Worm (Caenorhabditis elegans): ENCODE results near the gene Y50D4A.6.

Gene Y50D4A.6

DNA sequence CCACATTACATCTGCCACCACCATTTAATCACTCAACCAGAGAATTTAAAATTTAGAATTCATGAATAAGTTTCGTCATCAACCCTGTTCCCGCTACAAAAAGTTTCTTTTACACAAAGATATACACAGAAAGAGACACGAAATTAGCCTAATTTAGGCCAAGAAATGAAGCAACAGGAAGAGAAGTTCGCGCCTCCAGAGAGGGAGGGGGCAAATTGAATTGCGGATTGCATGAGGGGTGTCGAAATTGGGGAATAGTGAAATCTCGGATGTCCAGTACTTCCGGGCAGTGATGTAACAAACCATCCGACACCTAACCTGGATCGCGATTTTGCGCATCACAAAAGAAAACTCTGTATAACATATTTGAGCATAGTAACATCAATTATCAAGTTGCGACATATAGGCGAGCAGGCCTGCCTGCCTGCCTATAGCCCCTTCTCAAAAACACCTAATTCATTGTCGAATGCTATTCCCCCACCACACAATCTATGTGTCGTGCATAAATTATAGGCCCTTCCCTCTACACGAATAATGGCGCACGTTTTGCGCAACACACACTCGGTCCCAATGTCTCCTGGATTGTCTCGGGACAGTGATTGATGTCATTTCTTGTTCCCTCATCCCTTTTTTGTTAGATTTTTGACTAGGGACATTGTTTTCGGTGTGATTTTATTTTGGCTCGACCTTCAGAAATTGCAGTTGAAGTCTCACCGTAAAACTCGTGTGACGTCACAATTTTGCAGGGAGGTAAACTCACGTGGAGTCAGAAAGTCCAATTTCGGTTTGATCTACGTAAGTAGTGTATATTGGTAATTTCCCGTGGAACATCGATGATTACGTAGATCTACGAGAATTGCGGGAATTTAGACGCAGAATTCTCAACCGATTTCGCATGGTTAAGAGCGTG lies 28.9 kb upstream of the Y50D4A.6 start:
- no peak for TF ChIP-seq klf-2 (GFP tag; conservative IDR thresholded peaks at IDR 0.05)
- no peak for TF ChIP-seq T22C8.4 (GFP tag; IDR thresholded peaks at IDR 0.05)
- no peak for TF ChIP-seq tab-1 (GFP tag; IDR thresholded peaks at IDR 0.05)
- no peak for TF ChIP-seq ref-1 (GFP tag; conservative IDR thresholded peaks at IDR 0.05)
- TF ChIP-seq ztf-23 (GFP tag; IDR thresholded peaks at IDR 0.05), result no peak
- TF ChIP-seq flt-1 (GFP tag; IDR thresholded peaks at IDR 0.05), result no peak
- TF ChIP-seq cog-1 (tag; optimal IDR thresholded peaks at IDR 0.05), result no peak
- TF ChIP-seq ztf-29 (GFP tag; IDR thresholded peaks at IDR 0.05), result no peak
- TF ChIP-seq med-1 (GFP tag; optimal IDR thresholded peaks at IDR 0.05; ENCODE audit: insufficient read depth), result no peak

DNA sequence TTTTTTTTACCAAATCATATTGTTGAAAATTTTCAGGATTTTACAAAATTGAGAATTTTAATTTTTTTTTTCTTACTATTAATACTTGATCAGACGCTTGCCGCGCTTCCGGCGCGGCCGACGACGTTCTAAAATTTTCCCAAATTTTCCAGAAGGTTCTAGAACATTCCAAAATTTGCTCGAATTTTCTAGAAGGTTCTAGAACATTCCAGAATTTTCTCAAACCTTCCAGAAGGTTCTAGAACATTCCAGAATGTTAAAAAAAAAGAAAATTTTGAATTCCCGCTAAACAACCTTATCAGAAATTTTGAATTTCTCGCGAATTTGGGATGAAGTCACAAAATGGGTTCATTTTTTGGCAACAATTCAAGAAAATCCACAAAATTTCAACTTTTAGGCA lies 27.2 kb upstream of the Y50D4A.6 start:
- TF ChIP-seq cog-1 (tag; optimal IDR thresholded peaks at IDR 0.05), result no peak

DNA sequence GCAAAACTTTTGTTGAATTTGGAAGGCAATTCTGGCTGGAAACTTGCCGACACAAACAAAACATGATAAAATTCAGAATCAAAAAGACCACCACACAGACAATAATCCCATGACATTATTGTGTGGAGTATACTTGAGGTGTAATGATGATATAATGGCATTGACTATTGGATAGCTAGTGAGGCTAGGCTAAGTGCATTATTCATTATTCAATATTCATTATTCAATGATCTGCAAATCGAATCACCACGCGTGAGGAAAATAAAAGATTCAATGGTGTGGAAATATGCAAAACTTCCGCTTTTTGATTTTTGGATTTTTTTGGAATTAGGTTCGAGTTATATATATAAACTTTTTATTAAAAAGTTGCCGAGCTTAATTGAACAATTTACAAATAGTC lies 24.5 kb upstream of the Y50D4A.6 start:
- TF ChIP-seq flt-1 (GFP tag; IDR thresholded peaks at IDR 0.05) (no peak), tab-1 (GFP tag; IDR thresholded peaks at IDR 0.05) (no peak), med-1 (GFP tag; optimal IDR thresholded peaks at IDR 0.05; ENCODE audit: insufficient read depth) (no peak), ztf-29 (GFP tag; IDR thresholded peaks at IDR 0.05) (no peak), cog-1 (tag; optimal IDR thresholded peaks at IDR 0.05) (no peak), ztf-23 (GFP tag; IDR thresholded peaks at IDR 0.05) (0 out of 2 replicates have a peak, but pooled peaks have one; percentile 13), ref-1 (GFP tag; conservative IDR thresholded peaks at IDR 0.05) (no peak), klf-2 (GFP tag; conservative IDR thresholded peaks at IDR 0.05) (no peak), T22C8.4 (GFP tag; IDR thresholded peaks at IDR 0.05) (no peak)

DNA sequence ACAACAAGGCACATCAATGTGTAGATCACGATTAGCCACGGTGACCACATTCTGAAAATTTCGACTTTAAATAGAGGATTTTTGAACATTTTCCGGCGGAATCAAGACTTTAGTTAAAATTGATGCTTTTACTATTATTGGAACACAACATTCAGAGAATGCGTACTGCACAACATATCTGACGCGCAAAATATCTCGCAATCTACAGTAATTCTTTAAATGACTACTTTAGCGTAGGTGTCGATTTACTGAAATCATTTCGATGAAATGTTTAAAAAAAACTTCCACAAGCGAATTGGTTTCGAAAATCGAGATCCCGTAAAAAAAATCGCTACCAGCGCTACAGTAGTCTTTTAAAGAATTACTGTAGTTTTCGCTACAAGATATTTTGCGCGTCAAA lies 21.4 kb upstream of the Y50D4A.6 start, which contains the start of gene Y50D4A.10:
TSS of gene Y50D4A.10 (minus strand) at position 57 of the 400 bp plus-strand sequence.
- TF ChIP-seq med-1 (GFP tag; optimal IDR thresholded peaks at IDR 0.05; ENCODE audit: insufficient read depth) (no peak), klf-2 (GFP tag; conservative IDR thresholded peaks at IDR 0.05) (no peak), flt-1 (GFP tag; IDR thresholded peaks at IDR 0.05) (no peak), ztf-29 (GFP tag; IDR thresholded peaks at IDR 0.05) (no peak), T22C8.4 (GFP tag; IDR thresholded peaks at IDR 0.05) (no peak), tab-1 (GFP tag; IDR thresholded peaks at IDR 0.05) (no peak), cog-1 (tag; optimal IDR thresholded peaks at IDR 0.05) (no peak), ztf-23 (GFP tag; IDR thresholded peaks at IDR 0.05) (no peak), ref-1 (GFP tag; conservative IDR thresholded peaks at IDR 0.05) (no peak)

DNA sequence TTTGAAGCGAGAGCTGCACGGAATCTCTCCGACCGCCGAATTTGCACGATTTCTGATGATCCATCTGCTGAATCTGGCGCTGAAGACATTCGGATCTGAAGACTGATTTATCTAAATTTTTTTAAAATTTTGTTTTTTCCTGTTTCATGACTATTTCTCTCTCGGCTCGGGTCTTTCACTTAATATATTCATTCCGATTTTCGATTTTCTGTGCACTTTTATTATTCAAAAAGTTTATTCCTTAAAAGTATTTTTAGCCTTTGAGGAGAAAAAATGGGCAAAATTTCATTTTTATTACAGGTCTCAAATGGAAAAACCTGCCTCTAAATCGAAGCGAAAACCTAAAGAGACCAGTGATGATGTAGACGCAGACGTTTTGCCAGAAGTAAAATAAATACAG lies 8.5 kb upstream of the Y50D4A.6 start, which contains the start of gene Y50D4A.1:
TSS of gene Y50D4A.1 (plus strand) at position 301 of the 400 bp plus-strand sequence.
- TF ChIP-seq med-1 (GFP tag; optimal IDR thresholded peaks at IDR 0.05; ENCODE audit: insufficient read depth) (no peak), flt-1 (GFP tag; IDR thresholded peaks at IDR 0.05) (no peak)

- TF ChIP-seq ztf-29 (GFP tag; IDR thresholded peaks at IDR 0.05) (no peak), tab-1 (GFP tag; IDR thresholded peaks at IDR 0.05) (0 out of 2 replicates have a peak, but pooled peaks have one; percentile 52), flt-1 (GFP tag; IDR thresholded peaks at IDR 0.05) (peak; percentile 39; the same call in 1 of the 2 replicates), T22C8.4 (GFP tag; IDR thresholded peaks at IDR 0.05) (peak; percentile 17; the same call in 1 of the 2 replicates), ztf-23 (GFP tag; IDR thresholded peaks at IDR 0.05) (0 out of 2 replicates have a peak, but pooled peaks have one; percentile 18), ref-1 (GFP tag; conservative IDR thresholded peaks at IDR 0.05) (no peak), klf-2 (GFP tag; conservative IDR thresholded peaks at IDR 0.05) (no peak), cog-1 (tag; optimal IDR thresholded peaks at IDR 0.05) (no peak), med-1 (GFP tag; optimal IDR thresholded peaks at IDR 0.05; ENCODE audit: insufficient read depth) (no peak)
These were observed 7.9 kb upstream of the Y50D4A.6 start, which contains the start of gene Y50D4A.5 for ce11 chrV:1206971-1207370. Gene Y50D4A.5, plus strand, starts transcription at chrV:1207307.

DNA sequence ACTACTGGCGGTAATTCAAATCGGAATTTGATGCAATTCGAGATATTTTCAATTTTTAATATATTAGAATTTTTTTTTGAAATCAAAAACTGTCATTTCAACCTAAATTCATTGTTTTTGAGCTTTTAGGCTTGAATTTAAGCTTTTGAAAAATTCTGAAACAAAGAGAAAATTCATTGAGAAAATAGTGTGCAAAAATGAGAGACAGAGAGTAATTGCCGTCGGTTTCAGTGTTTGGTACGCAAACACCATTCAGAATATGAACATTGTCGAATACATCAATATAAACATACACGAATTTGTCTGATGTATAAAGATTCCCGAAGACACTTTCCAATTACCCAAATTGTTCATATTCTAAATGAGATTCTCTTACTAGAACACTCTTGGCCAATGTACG lies 2.6 kb upstream of the Y50D4A.6 start:
- TF ChIP-seq med-1 (GFP tag; optimal IDR thresholded peaks at IDR 0.05; ENCODE audit: insufficient read depth) (no peak), klf-2 (GFP tag; conservative IDR thresholded peaks at IDR 0.05) (no peak), T22C8.4 (GFP tag; IDR thresholded peaks at IDR 0.05) (no peak)

- TF ChIP-seq ref-1 (GFP tag; conservative IDR thresholded peaks at IDR 0.05) (peak; percentile 53; the same call in 1 of the 2 replicates), flt-1 (GFP tag; IDR thresholded peaks at IDR 0.05) (peak; percentile 79), klf-2 (GFP tag; conservative IDR thresholded peaks at IDR 0.05) (peak; percentile 74)
These were observed 1.9 kb downstream of the Y50D4A.6 start for ce11 chrV:1197064-1197724.

- no peak for TF ChIP-seq med-1 (GFP tag; optimal IDR thresholded peaks at IDR 0.05; ENCODE audit: insufficient read depth)
- no peak for TF ChIP-seq cog-1 (tag; optimal IDR thresholded peaks at IDR 0.05)
- no peak for TF ChIP-seq klf-2 (GFP tag; conservative IDR thresholded peaks at IDR 0.05)
- TF ChIP-seq ztf-29 (GFP tag; IDR thresholded peaks at IDR 0.05), result no peak
- no peak for TF ChIP-seq ref-1 (GFP tag; conservative IDR thresholded peaks at IDR 0.05)
- TF ChIP-seq T22C8.4 (GFP tag; IDR thresholded peaks at IDR 0.05), result no peak
- TF ChIP-seq ztf-23 (GFP tag; IDR thresholded peaks at IDR 0.05), result no peak
- TF ChIP-seq flt-1 (GFP tag; IDR thresholded peaks at IDR 0.05), result no peak
- no peak for TF ChIP-seq tab-1 (GFP tag; IDR thresholded peaks at IDR 0.05)
These were observed 3.1 kb downstream of the Y50D4A.6 start, which contains the start of the genes wrb-1 and Y50D4A.4 for ce11 chrV:1195995-1196394. Gene wrb-1, plus strand, starts transcription at chrV:1196072. Gene Y50D4A.4, minus strand, starts transcription at chrV:1196127.

All from whole organism, midembryonic.